Worm (Caenorhabditis elegans) whole organism, midembryonic: ENCODE results near the gene stip-1.
"Not testable (repeated sequence)": the region's sequence is repeated elsewhere in the genome, so short reads cannot be mapped to it uniquely, and the experiment has no call there.

Experiments
- T22C8.4 ChIP-seq: fragments of 200-800 bp; sonication (Bioruptor generic); IDR thresholded peaks from 2 replicates; pipeline ENCODE4 v1.3.6; 2022; ENCODE audit warnings: missing genetic modification characterization, missing compliant biosample characterization
- cog-1 ChIP-seq: sonication (generic microtip); optimal IDR thresholded peaks from 2 replicates; lab custom pipeline; 2016; ENCODE audit warnings: missing genetic modification characterization, missing compliant biosample characterization
- flt-1 ChIP-seq: fragments of 200-800 bp; sonication (Bioruptor generic); IDR thresholded peaks from 2 replicates; pipeline ENCODE4 v1.3.6; 2022; ENCODE audit warnings: missing genetic modification characterization, missing compliant biosample characterization
- klf-2 ChIP-seq: fragments of 200-800 bp; sonication (Bioruptor generic); conservative IDR thresholded peaks from 2 replicates; pipeline ENCODE4 v1.3.6; 2022; ENCODE audit warnings: missing genetic modification reagents, missing genetic modification characterization, missing compliant biosample characterization
- med-1 ChIP-seq: sonication (generic microtip); optimal IDR thresholded peaks from 2 replicates; lab custom pipeline; 2017; ENCODE audit warnings: missing genetic modification characterization, mild to moderate bottlenecking, missing compliant biosample characterization, antibody characterized with exemption, missing genetic modification reagents; ENCODE audit not compliant: insufficient read depth
- ref-1 ChIP-seq: fragments of 200-800 bp; sonication (Bioruptor generic); conservative IDR thresholded peaks from 2 replicates; pipeline ENCODE4 v1.3.6; 2022; ENCODE audit warnings: missing genetic modification reagents, missing genetic modification characterization, missing compliant biosample characterization
- tab-1 ChIP-seq: fragments of 200-800 bp; sonication (Bioruptor generic); IDR thresholded peaks from 2 replicates; pipeline ENCODE4 v1.3.6; 2022; ENCODE audit warnings: missing genetic modification characterization, missing compliant biosample characterization
- ztf-23 ChIP-seq: fragments of 200-800 bp; sonication (Bioruptor generic); IDR thresholded peaks from 2 replicates; pipeline ENCODE4 v1.3.6; 2022; ENCODE audit warnings: missing genetic modification reagents, missing genetic modification characterization, missing compliant biosample characterization
- ztf-29 ChIP-seq: fragments of 200-800 bp; sonication (Bioruptor generic); IDR thresholded peaks from 2 replicates; pipeline ENCODE4 v1.3.6; 2022; ENCODE audit warnings: missing genetic modification reagents, missing genetic modification characterization, missing compliant biosample characterization

DNA sequence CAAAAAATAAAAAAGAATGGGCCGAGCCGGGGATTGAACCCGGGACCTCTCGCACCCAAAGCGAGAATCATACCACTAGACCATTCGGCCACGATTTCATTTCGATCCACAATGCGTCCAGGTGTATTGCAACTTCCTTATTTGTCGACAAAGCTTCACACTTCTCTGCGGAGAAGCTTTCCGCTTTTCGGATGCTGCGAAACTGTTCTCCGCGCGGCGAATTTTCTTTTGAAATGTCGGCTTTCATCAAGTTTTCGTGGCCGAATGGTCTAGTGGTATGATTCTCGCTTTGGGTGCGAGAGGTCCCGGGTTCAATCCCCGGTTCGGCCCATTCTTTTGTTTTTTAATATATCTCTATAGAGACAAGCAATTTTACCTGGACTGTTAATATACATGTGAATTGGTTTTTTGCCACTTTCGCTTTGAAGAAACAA lies 47.7 kb downstream of the stip-1 start:
- TF ChIP-seq T22C8.4 (GFP tag; lab: Robert Waterston, UW); flt-1 (GFP tag; lab: Robert Waterston, UW); cog-1; med-1; ref-1 (GFP tag; lab: Robert Waterston, UW): not testable (repeated sequence)
- TF ChIP-seq ztf-29 (GFP tag; lab: Robert Waterston, UW) = 0 out of 2 replicates have a peak, but pooled peaks have one; percentile 33
- TF ChIP-seq klf-2 (GFP tag; lab: Robert Waterston, UW) = 0 out of 2 replicates have a peak, but pooled peaks have one; percentile 65
- peak; percentile 63; the same call in 1 of the 2 replicates for TF ChIP-seq ztf-23 (GFP tag; lab: Robert Waterston, UW)
- TF ChIP-seq tab-1 = 0 out of 2 replicates have a peak, but pooled peaks have one; percentile 35
